Worm (Caenorhabditis elegans): Measurements from ENCODE around the gene F09E5.14.

The F09E5.14 gene

DNA sequence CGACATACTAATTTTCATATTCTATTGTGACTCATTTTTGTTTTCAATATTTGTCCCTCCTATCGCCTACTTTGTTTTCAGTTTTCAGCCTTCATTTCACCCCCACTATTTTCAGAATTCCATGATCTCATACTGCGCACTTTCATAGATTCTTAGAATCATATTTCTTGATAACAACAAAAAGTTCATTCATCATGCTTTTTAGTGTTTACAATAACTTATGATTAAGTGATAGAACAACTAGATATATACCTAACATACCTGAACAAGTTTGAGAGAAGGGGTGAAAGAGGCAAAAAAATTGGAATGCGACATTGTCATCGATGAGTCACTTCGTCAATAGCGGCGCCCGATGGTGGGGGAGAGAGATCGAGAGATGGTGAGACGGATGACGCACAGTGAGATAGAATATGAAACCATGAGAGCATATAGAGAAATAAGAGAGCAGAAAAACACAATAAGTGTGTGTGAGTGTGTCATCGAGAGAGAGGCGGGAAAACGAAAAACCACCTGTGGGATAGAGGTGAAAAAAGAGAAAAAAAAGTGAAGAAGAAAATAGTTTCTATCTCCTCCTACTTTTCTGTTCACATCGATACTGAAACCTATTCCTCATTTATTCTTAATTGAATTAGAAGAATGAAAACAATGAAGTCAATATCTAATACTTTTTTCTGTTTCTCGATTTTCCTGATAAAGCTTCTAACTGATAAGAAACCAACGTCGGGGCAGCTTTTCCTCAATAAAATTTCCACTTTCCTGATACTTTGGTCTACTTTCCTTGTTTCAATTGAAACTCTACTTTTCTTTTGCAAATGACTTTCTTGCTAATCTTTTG, 7.8 kb downstream of the F09E5.14 start (continued):
- peak; percentile 63 for TF ChIP-seq arid-1 (GFP tag; conservative IDR thresholded peaks at IDR 0.05)
- peak; percentile 51; the same call in 1 of the 2 replicates for TF ChIP-seq T26A8.4 (GFP tag; IDR thresholded peaks at IDR 0.05)
- TF ChIP-seq zip-11 (GFP tag; IDR thresholded peaks at IDR 0.05) = no peak
- no peak for TF ChIP-seq lin-29 (GFP tag; IDR thresholded peaks at IDR 0.05)
- peak; percentile 90 for TF ChIP-seq fos-1 (tag; optimal IDR thresholded peaks at IDR 0.05)
- peak; percentile 39 for TF ChIP-seq nhr-25 (tag; optimal IDR thresholded peaks at IDR 0.05; ENCODE audit: borderline replicate concordance, insufficient read depth)
- no peak for TF ChIP-seq attf-4 (tag; optimal IDR thresholded peaks at IDR 0.05)
- TF ChIP-seq tag-97 (GFP tag; IDR thresholded peaks at IDR 0.05) = no peak
- no peak for TF ChIP-seq mdt-29 (GFP tag; IDR thresholded peaks at IDR 0.05)
- peak; percentile 87 for TF ChIP-seq hlh-11 (tag; optimal IDR thresholded peaks at IDR 0.05)
- TF ChIP-seq mxl-2 (GFP tag; conservative IDR thresholded peaks at IDR 0.05) = no peak
- TF ChIP-seq zfp-2 (tag; optimal IDR thresholded peaks at IDR 0.05) = no peak
- TF ChIP-seq saeg-2 (GFP tag; IDR thresholded peaks at IDR 0.05) = no peak
- peak; percentile 77 for TF ChIP-seq pha-4 (GFP tag; IDR thresholded peaks at IDR 0.05)
- peak; percentile 85 for TF ChIP-seq pha-4 (tag; optimal IDR thresholded peaks at IDR 0.05)
- peak; percentile 73 for TF ChIP-seq egl-43 (GFP tag; IDR thresholded peaks at IDR 0.05)
- no peak for TF ChIP-seq T20F7.1 (GFP tag; optimal IDR thresholded peaks at IDR 0.05)
- no peak for TF ChIP-seq daf-16 (GFP tag; optimal IDR thresholded peaks at IDR 0.05)
- TF ChIP-seq daf-16 (tag; optimal IDR thresholded peaks at IDR 0.05) = peak; percentile 71
- TF ChIP-seq spr-1 (tag; optimal IDR thresholded peaks at IDR 0.05) = peak; percentile 14
- TF ChIP-seq nhr-237 (tag; optimal IDR thresholded peaks at IDR 0.05) = no peak
- no peak for TF ChIP-seq dmd-8 (GFP tag; IDR thresholded peaks at IDR 0.05)
- peak; percentile 38 for TF ChIP-seq pqm-1 (tag; optimal IDR thresholded peaks at IDR 0.05)
- no peak for TF ChIP-seq Y5F2A.4 (GFP tag; optimal IDR thresholded peaks at IDR 0.05)
- TF ChIP-seq skn-1 (tag; optimal IDR thresholded peaks at IDR 0.05) = no peak
- TF ChIP-seq lin-13 (GFP tag; optimal IDR thresholded peaks at IDR 0.05) = peak; percentile 41
- no peak for TF ChIP-seq Y75B8A.6 (GFP tag; IDR thresholded peaks at IDR 0.05)
- TF ChIP-seq ama-1 (optimal IDR thresholded peaks at IDR 0.05) = peak; percentile 28
- peak; percentile 33 for TF ChIP-seq nhr-77 (tag; optimal IDR thresholded peaks at IDR 0.05)
- peak; percentile 29 for TF ChIP-seq ces-1 (GFP tag; optimal IDR thresholded peaks at IDR 0.05)
- no peak for TF ChIP-seq ZK337.2 (GFP tag; IDR thresholded peaks at IDR 0.05)
- TF ChIP-seq ceh-28 (tag; optimal IDR thresholded peaks at IDR 0.05) = peak; percentile 30
- TF ChIP-seq nhr-48 (tag; optimal IDR thresholded peaks at IDR 0.05) = peak; percentile 36
- TF ChIP-seq F10B5.3 (tag; optimal IDR thresholded peaks at IDR 0.05) = peak; percentile 60
- peak; percentile 40 for TF ChIP-seq fkh-10 (GFP tag; optimal IDR thresholded peaks at IDR 0.05)
- peak; percentile 27 to 72 for TF ChIP-seq lsy-2 (tag; optimal IDR thresholded peaks at IDR 0.05)
- no peak for TF ChIP-seq D1046.2 (GFP tag; IDR thresholded peaks at IDR 0.05)
- TF ChIP-seq ceh-20 (GFP tag; IDR thresholded peaks at IDR 0.05) = peak; percentile 25; the same call in 1 of the 2 replicates
- TF ChIP-seq hmg-1.1 (GFP tag; IDR thresholded peaks at IDR 0.05) = peak; percentile 77
- no peak for TF ChIP-seq cey-2 (tag; optimal IDR thresholded peaks at IDR 0.05; ENCODE audit: borderline replicate concordance, insufficient read depth)
- peak; percentile 82 for TF ChIP-seq mes-2 (tag; optimal IDR thresholded peaks at IDR 0.05; ENCODE audit: poor library complexity, severe bottlenecking)
- peak; percentile 12 for TF ChIP-seq ceh-32 (tag; optimal IDR thresholded peaks at IDR 0.05; ENCODE audit: poor library complexity)
- TF ChIP-seq vab-7 (GFP tag; IDR thresholded peaks at IDR 0.05) = no peak
- peak; percentile 56 for TF ChIP-seq dmd-6 (GFP tag; IDR thresholded peaks at IDR 0.05)
- TF ChIP-seq dpl-1 (GFP tag; optimal IDR thresholded peaks at IDR 0.05) = peak; percentile 45
- no peak for TF ChIP-seq nhr-10 (tag; optimal IDR thresholded peaks at IDR 0.05)
- peak; percentile 1 for TF ChIP-seq spr-3 (GFP tag; optimal IDR thresholded peaks at IDR 0.05)
- TF ChIP-seq unc-39 (tag; optimal IDR thresholded peaks at IDR 0.05) = no peak
- no peak for TF ChIP-seq snpc-1.2 (GFP tag; IDR thresholded peaks at IDR 0.05)

All from whole organism, L4 larva.